Worm (Caenorhabditis elegans): Measurements from ENCODE around the gene W03B1.5.
A peak's percentile ranks its signal among the peaks of the same experiment; 100 is the strongest.

The W03B1.5 gene

DNA sequence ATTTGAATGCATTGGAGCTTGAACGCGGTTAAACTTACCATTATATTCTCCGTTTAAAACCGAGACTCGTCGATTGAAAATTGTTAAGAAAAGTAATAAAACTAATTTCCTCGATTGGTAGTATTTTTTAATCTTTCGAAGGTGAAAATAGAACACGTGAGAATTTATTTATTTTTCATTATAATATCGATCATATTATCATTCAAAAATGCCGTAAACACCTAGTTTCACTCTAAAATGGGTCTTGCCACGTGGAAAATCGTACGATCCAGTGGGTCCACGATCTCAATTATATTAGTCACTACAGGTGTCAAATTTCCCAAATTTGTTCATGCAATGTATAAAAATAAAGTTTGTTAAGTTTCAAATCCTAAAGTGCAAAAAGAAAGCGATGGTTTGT lies 8.6 kb downstream of the W03B1.5 start, which contains the start of gene W03B1.9:
W03B1.9 (minus strand) TSS at position 101 of the 400 bp plus-strand sequence.
- TF ChIP-seq K02D7.2 (tag; optimal IDR thresholded peaks at IDR 0.05) (no peak), elt-2 (tag; optimal IDR thresholded peaks at IDR 0.05) (no peak), odd-2 (tag; optimal IDR thresholded peaks at IDR 0.05) (no peak), ceh-34 (tag; optimal IDR thresholded peaks at IDR 0.05) (no peak), ceh-48 (tag; optimal IDR thresholded peaks at IDR 0.05) (no peak), ref-2 (tag; optimal IDR thresholded peaks at IDR 0.05) (no peak), ahr-1 (tag; optimal IDR thresholded peaks at IDR 0.05) (no peak), sox-4 (tag; optimal IDR thresholded peaks at IDR 0.05) (no peak), ets-4 (tag; optimal IDR thresholded peaks at IDR 0.05) (no peak), pax-1 (tag; optimal IDR thresholded peaks at IDR 0.05) (no peak), zip-5 (tag; optimal IDR thresholded peaks at IDR 0.05) (no peak), hlh-15 (tag; optimal IDR thresholded peaks at IDR 0.05) (no peak)

DNA sequence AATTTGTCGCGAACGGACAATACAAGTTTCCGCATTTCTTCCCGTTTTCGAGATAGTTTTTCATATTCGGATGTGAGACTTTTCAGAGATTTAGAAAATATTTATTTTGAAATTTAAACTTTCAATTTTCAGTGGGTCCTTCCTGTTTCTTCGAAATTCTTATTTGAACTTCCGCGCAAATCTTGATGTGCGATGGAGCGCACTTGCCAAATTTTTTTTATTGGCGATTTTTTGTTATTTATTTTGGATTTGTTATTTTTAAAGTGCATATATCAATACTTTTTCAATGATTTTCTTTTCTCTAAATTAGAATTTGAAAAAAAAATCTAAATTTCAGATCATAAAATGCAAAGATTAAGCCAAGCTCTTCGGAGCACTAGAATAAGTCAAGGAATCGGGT lies 9.1 kb downstream of the W03B1.5 start, which contains the start of gene sars-2:
sars-2 (plus strand) TSS at position 341 of the 400 bp plus-strand sequence.
- TF ChIP-seq unc-86 (tag; optimal IDR thresholded peaks at IDR 0.05), result no peak
- TF ChIP-seq pat-9 (tag; optimal IDR thresholded peaks at IDR 0.05), result no peak
- no peak for TF ChIP-seq ceh-6 (GFP tag; optimal IDR thresholded peaks at IDR 0.05)
- no peak for TF ChIP-seq syd-9 (tag; optimal IDR thresholded peaks at IDR 0.05)
- TF ChIP-seq ztf-16 (tag; optimal IDR thresholded peaks at IDR 0.05), result no peak
- TF ChIP-seq mec-3 (tag; optimal IDR thresholded peaks at IDR 0.05; ENCODE audit: borderline replicate concordance), result no peak
- TF ChIP-seq F13H6.1 (tag; optimal IDR thresholded peaks at IDR 0.05), result no peak
- no peak for TF ChIP-seq lim-6 (tag; optimal IDR thresholded peaks at IDR 0.05)

DNA sequence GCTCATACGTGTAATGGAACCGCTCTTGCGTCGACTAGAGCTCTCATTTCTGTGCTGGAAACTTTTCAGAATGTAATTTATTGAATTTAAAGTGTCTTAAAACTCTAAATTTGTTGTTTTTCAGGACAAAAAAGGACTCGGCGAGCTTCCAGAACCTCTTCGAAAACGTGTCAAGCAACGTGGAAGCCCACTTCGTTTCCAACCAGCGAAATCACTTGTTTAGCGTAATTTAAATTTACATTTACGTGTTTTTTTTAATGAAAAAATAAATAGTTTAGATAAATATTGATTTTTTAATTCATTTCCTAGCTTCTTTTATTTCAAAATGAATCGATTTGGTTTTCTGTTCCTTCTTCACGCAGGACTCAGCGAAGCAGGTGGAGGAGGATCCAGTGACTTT lies 11.4 kb downstream of the W03B1.5 start, which contains the start of gene F55F10.3:
F55F10.3 (plus strand) TSS at position 301 of the 400 bp plus-strand sequence.
- TF ChIP-seq ceh-2 (tag; optimal IDR thresholded peaks at IDR 0.05), result no peak
- no peak for TF ChIP-seq ceh-30 (tag; optimal IDR thresholded peaks at IDR 0.05)
- no peak for TF ChIP-seq eyg-1 (tag; optimal IDR thresholded peaks at IDR 0.05)
- no peak for TF ChIP-seq fkh-6 (tag; optimal IDR thresholded peaks at IDR 0.05)
- no peak for TF ChIP-seq C38D4.7 (GFP tag; optimal IDR thresholded peaks at IDR 0.05)
- TF ChIP-seq ceh-18 (tag; optimal IDR thresholded peaks at IDR 0.05), result no peak
- no peak for TF ChIP-seq sox-4 (tag; optimal IDR thresholded peaks at IDR 0.05)

DNA sequence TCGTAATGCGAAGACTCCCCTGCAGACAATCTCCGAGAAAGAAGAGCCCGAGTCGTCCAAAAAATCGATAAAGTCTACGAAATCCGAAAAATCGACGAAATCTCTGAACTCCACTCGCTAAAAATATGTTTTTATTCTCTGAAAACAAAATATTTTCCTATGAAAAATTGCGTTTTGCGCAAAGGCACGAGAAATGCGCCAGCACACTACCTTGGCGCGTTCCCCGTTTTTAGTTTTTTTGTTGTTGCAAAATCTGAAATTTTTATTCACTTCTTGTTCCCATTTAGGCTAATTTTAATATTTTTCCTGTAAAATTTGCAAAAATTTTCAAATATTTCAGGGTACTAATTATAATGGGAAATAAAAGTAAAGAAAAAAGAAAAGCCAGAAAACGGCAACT lies 12.3 kb downstream of the W03B1.5 start, which contains the start of gene F55F10.1:
F55F10.1 (plus strand) TSS at position 341 of the 400 bp plus-strand sequence.
- TF ChIP-seq mec-3 (tag; optimal IDR thresholded peaks at IDR 0.05; ENCODE audit: borderline replicate concordance) (no peak), ceh-24 (tag; optimal IDR thresholded peaks at IDR 0.05) (no peak), nfya-1 (tag; optimal IDR thresholded peaks at IDR 0.05) (peak; percentile 18), hlh-15 (tag; optimal IDR thresholded peaks at IDR 0.05) (no peak)

DNA sequence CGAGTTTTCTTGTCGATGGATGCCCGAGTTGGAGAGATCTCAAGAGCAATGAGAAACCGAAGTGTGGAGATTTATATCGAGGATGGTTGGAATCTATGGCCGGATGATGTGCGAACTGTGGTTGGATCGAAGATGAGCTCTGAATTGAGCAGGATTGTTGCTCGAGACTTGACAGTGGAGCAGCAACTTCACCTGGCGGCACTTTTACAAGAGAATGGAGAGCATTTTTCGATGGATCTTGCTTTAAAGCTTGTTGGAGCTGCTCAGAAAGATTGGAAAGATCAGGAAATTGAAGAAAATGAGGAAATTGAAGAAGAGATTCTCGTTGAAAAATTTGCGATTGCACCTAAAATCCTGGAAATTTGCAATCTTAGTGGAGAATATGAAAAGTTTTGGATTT lies 20.9 kb downstream of the W03B1.5 start:
- TF ChIP-seq che-1 (tag; optimal IDR thresholded peaks at IDR 0.05), result no peak
- TF ChIP-seq zip-5 (tag; optimal IDR thresholded peaks at IDR 0.05), result no peak
- no peak for TF ChIP-seq ref-2 (tag; optimal IDR thresholded peaks at IDR 0.05)
- no peak for TF ChIP-seq ceh-45 (GFP tag; IDR thresholded peaks at IDR 0.05)
- TF ChIP-seq ceh-14 (tag; optimal IDR thresholded peaks at IDR 0.05), result no peak
- TF ChIP-seq tbx-2 (tag; optimal IDR thresholded peaks at IDR 0.05), result no peak
- TF ChIP-seq ztf-16 (tag; optimal IDR thresholded peaks at IDR 0.05), result no peak
- no peak for TF ChIP-seq ceh-48 (tag; optimal IDR thresholded peaks at IDR 0.05)
- TF ChIP-seq unc-42 (tag; optimal IDR thresholded peaks at IDR 0.05), result no peak
- TF ChIP-seq ahr-1 (tag; optimal IDR thresholded peaks at IDR 0.05), result no peak
- no peak for TF ChIP-seq ceh-30 (tag; optimal IDR thresholded peaks at IDR 0.05)

DNA sequence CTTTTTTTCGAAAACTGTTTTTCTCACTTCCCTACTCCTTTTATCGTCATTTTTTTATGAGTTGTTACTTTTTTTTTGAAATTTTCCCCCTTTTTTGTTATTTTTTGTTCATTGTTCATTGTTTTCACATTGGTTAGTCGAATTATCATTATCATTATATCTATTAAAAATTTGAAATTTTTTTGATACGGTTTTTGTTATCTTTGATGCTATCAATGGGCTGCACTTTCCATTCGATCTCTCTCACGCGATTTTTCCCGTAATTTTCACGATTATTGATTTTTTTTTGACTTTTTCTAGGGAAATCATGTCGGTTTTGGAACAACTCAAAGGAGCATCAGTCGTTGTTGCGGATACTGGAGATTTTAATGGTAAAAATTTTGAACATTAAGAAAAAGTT lies 38.1 kb downstream of the W03B1.5 start, which contains the start of gene tald-1:
tald-1 (plus strand) TSS at position 301 of the 400 bp plus-strand sequence.
- TF ChIP-seq elt-2 (tag; optimal IDR thresholded peaks at IDR 0.05), result peak; percentile 39
- TF ChIP-seq unc-55 (GFP tag; optimal IDR thresholded peaks at IDR 0.05), result no peak

All from whole organism, late embryonic.